Worm (Caenorhabditis elegans): ENCODE measurements around the gene mbk-2.

ce11 chrIV:13013231-13013630, 4.3 kb downstream of the mbk-2 start:
- TF ChIP-seq ztf-11 (tag; optimal IDR thresholded peaks at IDR 0.05) (no peak), rbr-2 (tag; optimal IDR thresholded peaks at IDR 0.05) (no peak), ama-1 (optimal IDR thresholded peaks at IDR 0.05) (no peak), mxl-2 (GFP tag; conservative IDR thresholded peaks at IDR 0.05) (no peak), tra-1 (GFP tag; IDR thresholded peaks at IDR 0.05) (no peak), daf-19 (GFP tag; conservative IDR thresholded peaks at IDR 0.05) (no peak), zag-1 (tag; optimal IDR thresholded peaks at IDR 0.05) (no peak), lsy-2 (tag; optimal IDR thresholded peaks at IDR 0.05) (no peak), skn-1 (tag; optimal IDR thresholded peaks at IDR 0.05) (no peak), jun-1 (tag; optimal IDR thresholded peaks at IDR 0.05) (no peak), ctbp-1 (GFP tag; IDR thresholded peaks at IDR 0.05) (no peak), dpl-1 (GFP tag; optimal IDR thresholded peaks at IDR 0.05) (no peak), mes-2 (tag; optimal IDR thresholded peaks at IDR 0.05; ENCODE audit: poor library complexity, severe bottlenecking) (peak; percentile 20), pqm-1 (tag; optimal IDR thresholded peaks at IDR 0.05) (no peak)

Data from whole organism, L4 larva.